Fruit fly (Drosophila melanogaster) whole organism, wandering third instar larva: ENCODE results near the gene CG1774.

Experiments
- Abd-B ChIP-seq: fragments of >200 bp; optimal IDR thresholded peaks from 2 replicates; lab custom pipeline; 2017; ENCODE audit warnings: missing biosample characterization, missing genetic modification characterization
- CG32264 ChIP-seq: fragments of 200-800 bp; sonication (Bioruptor generic); optimal IDR thresholded peaks from 2 replicates; lab custom pipeline; 2016; ENCODE audit warnings: missing biosample characterization, missing genetic modification characterization
- Dfd ChIP-seq: fragments of >200 bp; optimal IDR thresholded peaks from 2 replicates; lab custom pipeline; 2017; ENCODE audit warnings: missing biosample characterization, missing genetic modification characterization
- Dif ChIP-seq: fragments of 200-275, 200-300 bp; sonication (Bioruptor generic); optimal IDR thresholded peaks from 2 replicates; lab custom pipeline; 2018; ENCODE audit warnings: missing biosample characterization, missing genetic modification characterization; ENCODE audit not compliant: partially characterized antibody
- HLH106 ChIP-seq: fragments of 200-800 bp; optimal IDR thresholded peaks from 3 replicates; lab custom pipeline; 2019; ENCODE audit warnings: missing biosample characterization, mild to moderate bottlenecking, missing genetic modification characterization, moderate library complexity
- Hnf4 ChIP-seq: fragments of 200-800 bp; sonication (Bioruptor generic); optimal IDR thresholded peaks from 2 replicates; lab custom pipeline; 2016; ENCODE audit warnings: missing biosample characterization, mild to moderate bottlenecking, missing genetic modification characterization
- Hr78 ChIP-seq: fragments of >200 bp; optimal IDR thresholded peaks from 2 replicates; lab custom pipeline; 2017; ENCODE audit warnings: missing biosample characterization, missing genetic modification characterization
- Hr83 ChIP-seq: fragments of 200-300 bp; sonication (Bioruptor generic); optimal IDR thresholded peaks from 2 replicates; lab custom pipeline; 2016; ENCODE audit warnings: missing biosample characterization, mild to moderate bottlenecking, missing genetic modification characterization, moderate library complexity; ENCODE audit not compliant: poor library complexity, severe bottlenecking
- Jra ChIP-seq: sonication (Bioruptor generic); optimal IDR thresholded peaks from 2 replicates; lab custom pipeline; 2016; ENCODE audit warnings: missing biosample characterization, missing genetic modification characterization
- Mio ChIP-seq: sonication (Bioruptor generic); optimal IDR thresholded peaks from 2 replicates; lab custom pipeline; 2016; ENCODE audit warnings: missing biosample characterization, missing genetic modification characterization
- Myc ChIP-seq: fragments of >200 bp; optimal IDR thresholded peaks from 2 replicates; lab custom pipeline; 2017
- N ChIP-seq: fragments of >200 bp; optimal IDR thresholded peaks from 2 replicates; lab custom pipeline; 2018; ENCODE audit warnings: missing biosample characterization, missing external identifiers, missing genetic modification characterization
- Rel ChIP-seq, 2 experiments: fragments of 200-800 bp; sonication (Bioruptor generic) in 1 of 2; optimal IDR thresholded peaks; 2 replicates in 1 of 2; 3 replicates in 1 of 2; lab custom pipeline; 2016 to 2019; ENCODE audit warnings: mild to moderate bottlenecking in 2 of 2, missing biosample characterization in 2 of 2, missing genetic modification characterization in 2 of 2, moderate library complexity in 1 of 2
- Sp1 ChIP-seq: fragments of 200-800 bp; sonication (Bioruptor generic); optimal IDR thresholded peaks from 3 replicates; lab custom pipeline; 2019; ENCODE audit warnings: missing biosample characterization, mild to moderate bottlenecking, missing genetic modification characterization, moderate library complexity
- Vsx2 ChIP-seq: fragments of 200-300, 225-300 bp; sonication (Bioruptor generic); optimal IDR thresholded peaks from 2 replicates; lab custom pipeline; 2018; ENCODE audit warnings: missing biosample characterization, missing genetic modification characterization; ENCODE audit not compliant: partially characterized antibody
- brk ChIP-seq: fragments of 200-800 bp; sonication (Bioruptor generic); optimal IDR thresholded peaks from 2 replicates; lab custom pipeline; 2016; ENCODE audit warnings: missing biosample characterization, mild to moderate bottlenecking, missing genetic modification characterization
- dl ChIP-seq, 2 experiments: fragments of 175-275, 200-275 bp in 1 of 2; fragments of 200-275 bp in 1 of 2; sonication (Bioruptor generic); optimal IDR thresholded peaks; lab custom pipeline; 2018; ENCODE audit warnings: mild to moderate bottlenecking in 2 of 2, missing biosample characterization in 2 of 2, missing genetic modification characterization in 2 of 2, moderate library complexity in 2 of 2; ENCODE audit not compliant: partially characterized antibody in 2 of 2, insufficient read depth in 1 of 2
- dmrt93B ChIP-seq: fragments of 200-800 bp; sonication (Bioruptor generic); optimal IDR thresholded peaks from 2 replicates; lab custom pipeline; 2018; ENCODE audit warnings: missing biosample characterization, mild to moderate bottlenecking, missing genetic modification characterization
- ey ChIP-seq: fragments of 200-800 bp; sonication (Bioruptor generic); optimal IDR thresholded peaks from 2 replicates; lab custom pipeline; 2016; ENCODE audit warnings: missing biosample characterization, missing genetic modification characterization
- foxo ChIP-seq, 2 experiments: fragments of 200-800 bp; sonication (Bioruptor generic); optimal IDR thresholded peaks; 2 replicates in 1 of 2; 3 replicates in 1 of 2; lab custom pipeline; 2016 to 2017; ENCODE audit warnings: missing biosample characterization in 2 of 2, missing genetic modification characterization in 2 of 2
- fru ChIP-seq: fragments of 200-800 bp; sonication (Bioruptor generic); optimal IDR thresholded peaks from 3 replicates; lab custom pipeline; 2016; ENCODE audit warnings: missing biosample characterization, mild to moderate bottlenecking, missing genetic modification characterization
- h ChIP-seq: fragments of 200-800 bp; sonication (Bioruptor generic); optimal IDR thresholded peaks from 3 replicates; lab custom pipeline; 2016; ENCODE audit warnings: missing biosample characterization, mild to moderate bottlenecking, missing genetic modification characterization
- jim ChIP-seq: fragments of 175-275, 200-325 bp; sonication (Bioruptor generic); optimal IDR thresholded peaks from 2 replicates; lab custom pipeline; 2016; ENCODE audit warnings: missing biosample characterization, mild to moderate bottlenecking, missing genetic modification characterization
- lola ChIP-seq: fragments of >200 bp; optimal IDR thresholded peaks from 2 replicates; lab custom pipeline; 2017; ENCODE audit warnings: missing biosample characterization, missing genetic modification characterization
- psq ChIP-seq: fragments of 200-800 bp; sonication (Bioruptor generic); optimal IDR thresholded peaks from 3 replicates; lab custom pipeline; 2017; ENCODE audit warnings: missing biosample characterization, mild to moderate bottlenecking, missing genetic modification characterization, moderate library complexity
- rgr ChIP-seq: fragments of 200-800 bp; sonication (Bioruptor generic); optimal IDR thresholded peaks from 3 replicates; lab custom pipeline; 2016; ENCODE audit warnings: missing biosample characterization, mild to moderate bottlenecking, missing genetic modification characterization
- sage ChIP-seq: fragments of 200-800 bp; sonication (Bioruptor generic); optimal IDR thresholded peaks from 2 replicates; lab custom pipeline; 2016; ENCODE audit warnings: missing biosample characterization, mild to moderate bottlenecking, missing genetic modification characterization
- woc ChIP-seq: sonication (Bioruptor generic); optimal IDR thresholded peaks from 2 replicates; lab custom pipeline; 2016; ENCODE audit warnings: missing biosample characterization, mild to moderate bottlenecking, missing genetic modification characterization

CG1774 gene

DNA sequence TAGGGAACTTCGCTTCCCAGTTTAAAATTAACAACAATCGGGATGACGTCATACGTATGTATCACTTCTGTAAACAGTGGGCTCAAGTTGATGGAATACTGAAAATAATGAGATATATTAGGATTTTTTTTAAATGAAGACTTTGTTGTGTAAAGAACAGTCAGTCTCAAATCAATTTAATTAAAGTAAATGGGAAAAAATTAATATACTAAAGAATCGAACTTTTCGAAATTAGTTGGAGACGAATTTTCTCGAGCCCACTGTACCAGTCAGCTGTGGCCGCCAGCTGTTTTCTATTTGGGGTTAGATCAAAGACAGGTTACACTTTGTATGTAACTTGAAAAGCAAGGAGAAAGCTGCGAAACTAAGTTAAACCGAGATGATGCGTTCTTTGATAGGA lies 4.2 kb upstream of the CG1774 start, which contains the start of gene CG1635 (continued):
- TF ChIP-seq fru (GFP tag; lab: Kevin White, UChicago), result peak; percentile 97
- no peak for TF ChIP-seq Abd-B
- peak; percentile 95 to 99 for TF ChIP-seq foxo (GFP tag; optimal IDR thresholded peaks at IDR 0.05; lab: Kevin White, UChicago)
- TF ChIP-seq Dfd (GFP tag; lab: Kevin White, UChicago), result no peak
- TF ChIP-seq psq (GFP tag; lab: Kevin White, UChicago), result peak; percentile 97
- TF ChIP-seq rgr (GFP tag; lab: Kevin White, UChicago), result peak; percentile 99
- TF ChIP-seq HLH106, result peak; percentile 99
- no peak for TF ChIP-seq Hr78 (GFP tag; lab: Kevin White, UChicago)
- TF ChIP-seq woc (GFP tag; lab: Kevin White, UChicago), result no peak

DNA sequence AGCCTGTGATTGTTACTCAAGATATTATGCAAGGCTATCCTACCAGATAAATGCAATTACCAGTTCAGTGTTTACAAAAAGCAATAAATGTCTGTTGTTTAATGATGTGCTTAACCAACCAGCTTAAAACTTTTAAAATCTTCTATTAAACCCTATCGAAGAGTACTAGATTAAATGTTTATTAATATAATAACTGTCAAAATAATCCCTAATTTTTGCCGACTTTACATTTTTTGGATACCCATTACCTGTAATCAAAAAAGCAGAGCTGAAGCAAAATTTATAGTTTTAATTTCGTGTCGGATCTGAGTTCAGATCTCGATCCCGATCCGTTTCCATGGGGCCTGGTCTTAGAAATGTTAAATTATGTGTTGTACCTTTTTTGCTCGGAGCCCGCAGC lies 2.3 kb upstream of the CG1774 start, which contains the start of gene CG1638:
Gene CG1638 (plus strand): TSS at position 301 of the 400 bp plus-strand sequence.
- TF ChIP-seq lola (no peak), psq (GFP tag; lab: Kevin White, UChicago) (no peak), CG32264 (GFP tag; lab: Kevin White, UChicago) (no peak), Vsx2 (GFP tag; lab: Kevin White, UChicago) (no peak), sage (GFP tag; lab: Kevin White, UChicago) (no peak), Hr83 (GFP tag; lab: Kevin White, UChicago) (no peak), fru (GFP tag; lab: Kevin White, UChicago) (no peak), Dfd (GFP tag; lab: Kevin White, UChicago) (no peak), brk (GFP tag; lab: Kevin White, UChicago) (no peak), Rel (GFP tag; optimal IDR thresholded peaks at IDR 0.05; lab: Kevin White, UChicago) (no peak), Rel (tag; optimal IDR thresholded peaks at IDR 0.05; lab: Kevin White, UChicago) (no peak), dmrt93B (GFP tag; lab: Kevin White, UChicago) (no peak), ey (GFP tag; lab: Kevin White, UChicago) (no peak), Mio (no peak)

DNA sequence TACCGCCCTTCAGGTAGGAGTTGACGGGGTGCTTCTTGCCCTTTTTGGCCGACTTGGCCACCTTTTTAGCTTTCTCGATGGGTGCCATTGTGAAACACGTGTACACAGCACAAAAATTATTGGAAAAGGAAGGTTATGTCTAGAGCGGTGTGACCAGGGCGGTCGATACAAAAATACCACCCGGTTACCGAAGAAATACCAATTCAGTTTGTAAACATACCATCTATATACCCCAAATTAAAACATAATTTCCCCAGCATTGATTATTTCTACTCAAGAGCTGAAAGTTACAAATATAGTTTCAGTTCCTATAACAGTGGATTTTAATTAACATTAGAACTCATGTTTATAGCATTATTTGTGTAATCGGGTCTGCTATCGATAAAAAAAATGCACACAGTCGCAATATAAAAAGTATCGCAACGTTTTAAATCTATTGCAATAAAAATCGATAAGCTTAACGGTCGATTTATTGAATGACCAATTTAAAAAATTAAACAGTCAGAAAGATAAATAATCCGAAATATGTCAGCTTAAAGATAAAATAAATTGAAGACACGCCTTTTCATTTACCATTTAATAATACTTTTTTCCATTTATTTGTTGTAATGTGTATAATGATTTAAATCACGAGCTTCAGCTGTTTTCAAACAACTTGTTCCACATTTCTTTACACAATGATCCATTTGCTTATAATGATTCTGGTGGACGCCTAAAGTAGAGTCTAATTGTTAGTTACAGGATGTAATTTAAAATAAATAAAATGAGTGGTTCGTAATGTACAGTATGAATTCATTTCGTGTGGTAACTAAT lies 3.7 kb downstream of the CG1774 start, which contains the start of gene RpL6:
Gene RpL6 (minus strand): TSS at position 134 of the 813 bp plus-strand sequence.
- TF ChIP-seq Hr83 (GFP tag; lab: Kevin White, UChicago), result peak; percentile 15
- peak; percentile 13 for TF ChIP-seq Myc (lab: Kevin White, UChicago)
- TF ChIP-seq ey (GFP tag; lab: Kevin White, UChicago), result no peak
- no peak for TF ChIP-seq jim (GFP tag; lab: Kevin White, UChicago)
- TF ChIP-seq foxo (GFP tag; optimal IDR thresholded peaks at IDR 0.05; lab: Kevin White, UChicago), result peak in 1 of 2 experiments; percentile 30
- peak; percentile 45 for TF ChIP-seq Sp1 (GFP tag; lab: Kevin White, UChicago)
- TF ChIP-seq lola, result no peak
- no peak for TF ChIP-seq HLH106
- TF ChIP-seq h, result peak; percentile 32
- peak; percentile 15 for TF ChIP-seq Jra (GFP tag; lab: Kevin White, UChicago)
- no peak for TF ChIP-seq Abd-B
- TF ChIP-seq brk (GFP tag; lab: Kevin White, UChicago), result peak; percentile 70
- no peak for TF ChIP-seq sage (GFP tag; lab: Kevin White, UChicago)
- TF ChIP-seq Hnf4 (GFP tag; lab: Kevin White, UChicago), result peak; percentile 35
- no peak for TF ChIP-seq Dfd (GFP tag; lab: Kevin White, UChicago)
- no peak for TF ChIP-seq woc (GFP tag; lab: Kevin White, UChicago)
- TF ChIP-seq dl (GFP tag; optimal IDR thresholded peaks at IDR 0.05; lab: Kevin White, UChicago; ENCODE audit: insufficient read depth in 1 of 2, partially characterized antibody in 2 of 2), result no peak
- no peak for TF ChIP-seq Rel (GFP tag; optimal IDR thresholded peaks at IDR 0.05; lab: Kevin White, UChicago)
- TF ChIP-seq Rel (tag; optimal IDR thresholded peaks at IDR 0.05; lab: Kevin White, UChicago), result peak; percentile 20
- TF ChIP-seq N (GFP tag; lab: Kevin White, UChicago), result no peak
- no peak for TF ChIP-seq Dif (GFP tag; lab: Kevin White, UChicago)
- TF ChIP-seq, all 38 proteins: peak for 9

DNA sequence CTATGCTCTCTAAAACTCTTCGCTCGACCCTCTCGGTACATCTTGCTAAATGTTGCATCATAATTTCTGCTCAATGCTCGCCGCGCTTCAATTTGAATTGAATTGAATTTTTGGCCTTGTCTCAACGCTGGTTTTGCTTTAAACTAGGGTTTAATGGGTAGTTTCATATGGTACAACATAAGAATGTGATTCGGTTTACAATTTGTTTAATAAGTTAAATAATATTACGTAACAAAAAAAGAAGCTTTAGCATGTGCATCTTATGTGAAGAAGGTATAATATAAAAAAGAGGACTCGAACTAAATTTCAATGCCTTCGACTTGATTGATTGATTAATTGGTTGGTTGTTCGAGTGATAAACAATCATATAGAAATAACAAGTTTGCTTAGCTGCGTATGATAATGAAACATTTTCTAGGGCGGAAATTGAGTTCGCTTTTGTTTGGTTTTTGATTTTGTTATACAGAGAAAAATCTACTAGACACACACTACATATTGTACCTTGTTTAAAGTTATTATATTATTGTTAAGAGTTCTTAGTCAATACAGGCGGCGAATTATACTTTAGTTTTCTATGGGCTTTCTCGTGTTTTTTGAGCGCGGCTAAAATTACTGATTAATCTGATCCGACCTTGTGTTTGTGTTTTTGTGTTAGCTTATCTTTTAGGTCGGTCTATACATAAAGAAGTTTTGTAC lies 5.3 kb downstream of the CG1774 start:
- TF ChIP-seq dl (GFP tag; optimal IDR thresholded peaks at IDR 0.05; lab: Kevin White, UChicago; ENCODE audit: insufficient read depth in 1 of 2, partially characterized antibody in 2 of 2) (no peak), Rel (GFP tag; optimal IDR thresholded peaks at IDR 0.05; lab: Kevin White, UChicago) (no peak), Rel (tag; optimal IDR thresholded peaks at IDR 0.05; lab: Kevin White, UChicago) (no peak), Jra (GFP tag; lab: Kevin White, UChicago) (no peak), rgr (GFP tag; lab: Kevin White, UChicago) (no peak), woc (GFP tag; lab: Kevin White, UChicago) (no peak), CG32264 (GFP tag; lab: Kevin White, UChicago) (no peak), sage (GFP tag; lab: Kevin White, UChicago) (no peak), Dfd (GFP tag; lab: Kevin White, UChicago) (no peak), fru (GFP tag; lab: Kevin White, UChicago) (no peak)
